Worm (Caenorhabditis elegans) whole organism, L4 larva: ENCODE results near the gene sprp-4.
A peak's percentile ranks its signal among the peaks of the same experiment; 100 is the strongest.

ENCODE experiments used
- F10B5.3 ChIP-seq: sonication (generic microtip); optimal IDR thresholded peaks from 2 replicates; lab custom pipeline; 2016; ENCODE audit warnings: mild to moderate bottlenecking, missing genetic modification characterization, missing compliant biosample characterization
- F44E2.7 ChIP-seq: fragments of 200-800 bp; sonication (Bioruptor generic); IDR thresholded peaks from 2 replicates; pipeline ENCODE4 v2.1.2; 2022; ENCODE audit warnings: missing genetic modification characterization, missing compliant biosample characterization
- R02D3.7 ChIP-seq: fragments of 150-350 bp; sonication (generic microtip); optimal IDR thresholded peaks from 3 replicates; lab custom pipeline; 2014; ENCODE audit warnings: missing biosample characterization, missing genetic modification characterization
- Y5F2A.4 ChIP-seq: fragments of 200-800 bp; sonication (Bioruptor generic); optimal IDR thresholded peaks from 2 replicates; lab custom pipeline; 2018; ENCODE audit warnings: mild to moderate bottlenecking, missing genetic modification characterization, missing compliant biosample characterization
- ZK337.2 ChIP-seq: fragments of 200-800 bp; sonication (Bioruptor generic); IDR thresholded peaks from 2 replicates; pipeline ENCODE4 v1.3.6; 2022; ENCODE audit warnings: missing genetic modification reagents, missing genetic modification characterization, missing compliant biosample characterization
- aha-1 ChIP-seq: fragments of 150-350 bp; peaks from one replicate; lab custom pipeline; 2014; ENCODE audit warnings: missing biosample characterization, missing genetic modification characterization
- arid-1 ChIP-seq: fragments of 200-800 bp; sonication (Bioruptor generic); conservative IDR thresholded peaks from 2 replicates; pipeline ENCODE4 v1.3.6; 2022; ENCODE audit warnings: missing genetic modification reagents, missing genetic modification characterization, missing compliant biosample characterization
- ceh-28 ChIP-seq: fragments of 150-350 bp; optimal IDR thresholded peaks from 2 replicates; lab custom pipeline; 2014; ENCODE audit warnings: missing biosample characterization, missing genetic modification reagents, missing genetic modification characterization
- ceh-82 ChIP-seq: sonication (generic microtip); optimal IDR thresholded peaks from 2 replicates; lab custom pipeline; 2017; ENCODE audit warnings: missing biosample characterization, missing genetic modification characterization
- ces-1 ChIP-seq: fragments of 150-350 bp; sonication (generic microtip); optimal IDR thresholded peaks from 4 replicates; lab custom pipeline; 2014; ENCODE audit warnings: missing biosample characterization, missing genetic modification reagents, missing genetic modification characterization
- cey-2 ChIP-seq: sonication (generic microtip); optimal IDR thresholded peaks from 3 replicates; lab custom pipeline; 2017; ENCODE audit warnings: missing genetic modification characterization, mild to moderate bottlenecking, missing compliant biosample characterization, antibody characterized with exemption, borderline replicate concordance; ENCODE audit not compliant: insufficient read depth
- ctbp-1 ChIP-seq: fragments of 200-800 bp; sonication (Bioruptor generic); IDR thresholded peaks from 2 replicates; pipeline ENCODE4 v1.3.6; 2022; ENCODE audit warnings: missing genetic modification reagents, missing genetic modification characterization, missing compliant biosample characterization
- daf-12 ChIP-seq: fragments of 150-350 bp; optimal IDR thresholded peaks from 2 replicates; lab custom pipeline; 2014; ENCODE audit warnings: missing biosample characterization, missing genetic modification reagents, missing genetic modification characterization
- daf-8 ChIP-seq: fragments of 200-800 bp; sonication (Bioruptor generic); IDR thresholded peaks from 2 replicates; pipeline ENCODE4 v1.3.6; 2022; ENCODE audit warnings: missing genetic modification characterization, missing compliant biosample characterization
- duxl-1 ChIP-seq: sonication (generic microtip); optimal IDR thresholded peaks from 2 replicates; lab custom pipeline; 2016; ENCODE audit warnings: mild to moderate bottlenecking, missing genetic modification characterization, moderate library complexity, missing compliant biosample characterization; ENCODE audit not compliant: poor library complexity
- dve-1 ChIP-seq: sonication (generic microtip); optimal IDR thresholded peaks from 2 replicates; lab custom pipeline; 2017; ENCODE audit warnings: antibody characterized with exemption, mild to moderate bottlenecking, missing genetic modification characterization, missing compliant biosample characterization; ENCODE audit not compliant: insufficient read depth
- egl-43 ChIP-seq: fragments of 200-800 bp; sonication (Bioruptor generic); IDR thresholded peaks from 2 replicates; pipeline ENCODE4 v1.3.6; 2022; ENCODE audit warnings: missing genetic modification reagents, missing genetic modification characterization, missing compliant biosample characterization
- fkh-10 ChIP-seq: fragments of 150-350 bp; optimal IDR thresholded peaks from 2 replicates; lab custom pipeline; 2014; ENCODE audit warnings: missing biosample characterization, missing genetic modification reagents, missing genetic modification characterization
- hif-1 ChIP-seq, 2 experiments: sonication (generic microtip); optimal IDR thresholded peaks; 2 replicates each; lab custom pipeline; 2016 to 2017; ENCODE audit warnings: missing compliant biosample characterization in 2 of 2, missing genetic modification characterization in 2 of 2, missing genetic modification reagents in 2 of 2, missing genotype in 2 of 2, mild to moderate bottlenecking in 1 of 2
- hlh-11 ChIP-seq: fragments of 200-800 bp; sonication (Bioruptor generic); optimal IDR thresholded peaks from 2 replicates; lab custom pipeline; 2018; ENCODE audit warnings: mild to moderate bottlenecking, missing genetic modification characterization, missing compliant biosample characterization
- hmg-1.1 ChIP-seq: fragments of 200-800 bp; sonication (Bioruptor generic); IDR thresholded peaks from 2 replicates; pipeline ENCODE4 v1.3.6; 2022; ENCODE audit warnings: missing genetic modification reagents, missing genetic modification characterization, missing compliant biosample characterization
- lin-1 ChIP-seq: fragments of 200-800 bp; sonication (Bioruptor generic); IDR thresholded peaks from 2 replicates; pipeline ENCODE4 v1.3.6; 2022; ENCODE audit warnings: missing genetic modification reagents, missing genetic modification characterization, missing compliant biosample characterization
- lin-29 ChIP-seq: fragments of 200-800 bp; sonication (Bioruptor generic); IDR thresholded peaks from 2 replicates; pipeline ENCODE4 v1.3.6; 2022; ENCODE audit warnings: missing genetic modification reagents, missing genetic modification characterization, missing compliant biosample characterization
- lin-38 ChIP-seq: fragments of 200-800 bp; sonication (Bioruptor generic); IDR thresholded peaks from 2 replicates; pipeline ENCODE4 v1.3.6; 2022; ENCODE audit warnings: missing genetic modification reagents, missing genetic modification characterization, missing compliant biosample characterization
- lir-3 ChIP-seq: sonication (generic microtip); optimal IDR thresholded peaks from 2 replicates; lab custom pipeline; 2016; ENCODE audit warnings: mild to moderate bottlenecking, missing genetic modification characterization, missing compliant biosample characterization
- madf-5 ChIP-seq, 2 experiments: fragments of 200-800 bp; sonication (Bioruptor generic); IDR thresholded peaks; 2 replicates each; pipeline ENCODE4 v1.3.6; 2022; ENCODE audit warnings: missing compliant biosample characterization in 2 of 2, missing genetic modification characterization in 2 of 2
- madf-9 ChIP-seq: fragments of 200-800 bp; sonication (Bioruptor generic); conservative IDR thresholded peaks from 2 replicates; pipeline ENCODE4 v1.3.6; 2022; ENCODE audit warnings: missing genetic modification reagents, missing genetic modification characterization, missing compliant biosample characterization
- mdl-1 ChIP-seq, 2 experiments: fragments of 150-350 bp in 1 of 2; sonication (generic microtip) in 1 of 2; optimal IDR thresholded peaks; 2 replicates each; lab custom pipeline; 2014 to 2017; ENCODE audit warnings: missing biosample characterization in 2 of 2, missing genetic modification characterization in 2 of 2
- mdt-29 ChIP-seq: fragments of 200-800 bp; sonication (Bioruptor generic); IDR thresholded peaks from 2 replicates; pipeline ENCODE4 v1.3.6; 2022; ENCODE audit warnings: missing genetic modification reagents, missing genetic modification characterization, missing compliant biosample characterization
- mxl-3 ChIP-seq: fragments of 200-800 bp; sonication (Bioruptor generic); optimal IDR thresholded peaks from 2 replicates; lab custom pipeline; 2018; ENCODE audit warnings: mild to moderate bottlenecking, missing genetic modification characterization, missing compliant biosample characterization
- nhr-10 ChIP-seq: fragments of 150-350 bp; optimal IDR thresholded peaks from 2 replicates; lab custom pipeline; 2014; ENCODE audit warnings: missing biosample characterization, missing genetic modification characterization
- nhr-11 ChIP-seq: fragments of 150-350 bp; optimal IDR thresholded peaks from 2 replicates; lab custom pipeline; 2014; ENCODE audit warnings: missing biosample characterization, missing genetic modification characterization
- nhr-237 ChIP-seq: sonication (generic microtip); optimal IDR thresholded peaks from 2 replicates; lab custom pipeline; 2017; ENCODE audit warnings: missing biosample characterization, missing genetic modification characterization
- nhr-76 ChIP-seq: fragments of 150-350 bp; optimal IDR thresholded peaks from 2 replicates; lab custom pipeline; 2014; ENCODE audit warnings: missing biosample characterization, missing genetic modification characterization
- php-3 ChIP-seq: fragments of 200-800 bp; sonication (Bioruptor generic); IDR thresholded peaks from 2 replicates; pipeline ENCODE4 v1.3.6; 2022; ENCODE audit warnings: missing genetic modification reagents, missing genetic modification characterization, missing compliant biosample characterization
- rbr-2 ChIP-seq: sonication (generic microtip); optimal IDR thresholded peaks from 2 replicates; lab custom pipeline; 2016; ENCODE audit warnings: missing genotype, missing genetic modification characterization, missing compliant biosample characterization
- saeg-2 ChIP-seq: fragments of 200-800 bp; sonication (Bioruptor generic); IDR thresholded peaks from 2 replicates; pipeline ENCODE4 v1.3.6; 2022; ENCODE audit warnings: missing genetic modification reagents, missing genetic modification characterization, missing compliant biosample characterization
- sdz-12 ChIP-seq: fragments of 200-800 bp; sonication (Bioruptor generic); optimal IDR thresholded peaks from 2 replicates; lab custom pipeline; 2018; ENCODE audit warnings: mild to moderate bottlenecking, missing genetic modification characterization, missing compliant biosample characterization
- set-16 ChIP-seq: fragments of 200-800 bp; sonication (Bioruptor generic); IDR thresholded peaks from 2 replicates; pipeline ENCODE4 v1.3.6; 2022; ENCODE audit warnings: missing genetic modification reagents, missing genetic modification characterization, missing compliant biosample characterization
- spr-1 ChIP-seq: sonication (generic microtip); optimal IDR thresholded peaks from 2 replicates; lab custom pipeline; 2016; ENCODE audit warnings: mild to moderate bottlenecking, missing genetic modification characterization, missing compliant biosample characterization
- spr-3 ChIP-seq: fragments of 200-800 bp; sonication (Bioruptor generic); optimal IDR thresholded peaks from 2 replicates; lab custom pipeline; 2018; ENCODE audit warnings: mild to moderate bottlenecking, missing genetic modification characterization, missing compliant biosample characterization
- unc-39 ChIP-seq: sonication (generic microtip); optimal IDR thresholded peaks from 2 replicates; lab custom pipeline; 2017; ENCODE audit warnings: missing biosample characterization, missing genetic modification characterization
- unc-62 ChIP-seq, 3 experiments: fragments of 150-350 bp in 1 of 3; sonication (generic microtip); optimal IDR thresholded peaks in 2 of 3; peaks in 1 of 3; 1 replicate in 1 of 3; 2 replicates in 2 of 3; lab custom pipeline; 2014 to 2017; ENCODE audit warnings: missing biosample characterization in 3 of 3, missing genetic modification characterization in 3 of 3, missing genetic modification reagents in 3 of 3, missing genotype in 1 of 3
- zfp-2 ChIP-seq: sonication (generic microtip); optimal IDR thresholded peaks from 2 replicates; lab custom pipeline; 2016; ENCODE audit warnings: mild to moderate bottlenecking, missing genetic modification characterization, missing compliant biosample characterization
- zfp-3 ChIP-seq: fragments of 200-800 bp; sonication (Bioruptor generic); conservative IDR thresholded peaks from 2 replicates; pipeline ENCODE4 v1.3.6; 2022; ENCODE audit warnings: missing genetic modification reagents, missing genetic modification characterization, missing compliant biosample characterization

Gene sprp-4

ce11 chrX:8806070-8806799, 47.2 kb downstream of the sprp-4 start, which contains the start of gene R04E5.8 (continued):
- TF ChIP-seq ctbp-1 (peak; percentile 77), madf-5 (GFP tag; IDR thresholded peaks at IDR 0.05; lab: Robert Waterston, UW) (no peak), mdt-29 (GFP tag; lab: Robert Waterston, UW) (no peak), zfp-3 (no peak), sdz-12 (GFP tag; lab: Kevin White, UChicago) (no peak), rbr-2 (peak; percentile 73), daf-12 (no peak)

- TF ChIP-seq egl-43 (GFP tag; lab: Robert Waterston, UW) (0 out of 2 replicates have a peak, but pooled peaks have one; percentile 20), lin-1 (GFP tag; lab: Robert Waterston, UW) (no peak), nhr-76 (tag; lab: Kevin White, UChicago) (no peak), ZK337.2 (GFP tag; lab: Robert Waterston, UW) (no peak), aha-1 (tag; lab: Kevin White, UChicago) (peak; percentile 71), nhr-11 (tag; lab: Kevin White, UChicago) (no peak), F44E2.7 (GFP tag; lab: Robert Waterston, UW) (no peak), set-16 (GFP tag; lab: Robert Waterston, UW) (peak; percentile 97), duxl-1 (no peak), daf-8 (no peak), zfp-3 (no peak), Y5F2A.4 (GFP tag; lab: Kevin White, UChicago) (no peak)
These were observed 47.9 kb downstream of the sprp-4 start for ce11 chrX:8805475-8805874.

- TF ChIP-seq dve-1 (no peak), spr-1 (tag; lab: Kevin White, UChicago) (no peak), hif-1 (tag; optimal IDR thresholded peaks at IDR 0.05; lab: Kevin White, UChicago) (peak in 1 of 2 experiments; percentile 9), ceh-28 (tag; lab: Kevin White, UChicago) (no peak), arid-1 (GFP tag; lab: Robert Waterston, UW) (0 out of 2 replicates have a peak, but pooled peaks have one; percentile 13), unc-39 (tag; lab: Kevin White, UChicago) (no peak), daf-8 (no peak), zfp-3 (no peak), zfp-2 (no peak), madf-9 (GFP tag; lab: Robert Waterston, UW) (no peak), ceh-82 (tag; lab: Kevin White, UChicago) (no peak), mxl-3 (GFP tag; lab: Kevin White, UChicago) (no peak), saeg-2 (GFP tag; lab: Robert Waterston, UW) (no peak), cey-2 (tag; lab: Kevin White, UChicago) (no peak), rbr-2 (no peak), F10B5.3 (tag; lab: Kevin White, UChicago) (no peak), lir-3 (tag; lab: Kevin White, UChicago) (no peak), fkh-10 (GFP tag; lab: Kevin White, UChicago) (peak; percentile 79), lin-38 (GFP tag; lab: Robert Waterston, UW) (no peak), set-16 (GFP tag; lab: Robert Waterston, UW) (0 out of 2 replicates have a peak, but pooled peaks have one; percentile 10), lin-1 (GFP tag; lab: Robert Waterston, UW) (no peak), unc-62 (GFP tag; optimal IDR thresholded peaks at IDR 0.05 in 1 of 2; lab: Kevin White, UChicago) (peak in 1 of 2 experiments; percentile 78), unc-62 (tag; optimal IDR thresholded peaks at IDR 0.05; lab: Kevin White, UChicago) (no peak), nhr-237 (tag; lab: Kevin White, UChicago) (no peak), hmg-1.1 (GFP tag; lab: Robert Waterston, UW) (0 out of 2 replicates have a peak, but pooled peaks have one; percentile 23), hlh-11 (tag; lab: Kevin White, UChicago) (peak; percentile 17), Y5F2A.4 (GFP tag; lab: Kevin White, UChicago) (no peak), ces-1 (GFP tag; lab: Kevin White, UChicago) (peak; percentile 70), nhr-10 (tag; lab: Kevin White, UChicago) (no peak), R02D3.7 (tag; lab: Kevin White, UChicago) (no peak), spr-3 (no peak), ctbp-1 (peak; percentile 70; the same call in 1 of the 2 replicates), mdl-1 (tag; optimal IDR thresholded peaks at IDR 0.05; lab: Kevin White, UChicago) (no peak), php-3 (no peak), lin-29 (GFP tag; lab: Robert Waterston, UW) (no peak)
These were observed 52.4 kb downstream of the sprp-4 start for ce11 chrX:8800983-8801382.
